Fruit fly (Drosophila melanogaster) whole organism, embryonic: ENCODE measurements around the gene CG10793.

Source experiments
- Abd-B ChIP-seq: fragments of 200-800 bp; sonication (Bioruptor generic); optimal IDR thresholded peaks from 2 replicates; lab custom pipeline; 2018; ENCODE audit warnings: missing biosample characterization, mild to moderate bottlenecking, missing genetic modification characterization, moderate library complexity
- Atf-2 ChIP-seq: fragments of 200-800 bp; sonication (Bioruptor generic); optimal IDR thresholded peaks from 2 replicates; lab custom pipeline; 2016; ENCODE audit warnings: missing biosample characterization, missing genetic modification characterization
- Atf6 ChIP-seq: fragments of 200-800 bp; sonication (Bioruptor generic); IDR thresholded peaks from 2 replicates; pipeline ENCODE4 v1.3.6; 2022; ENCODE audit warnings: missing biosample characterization, missing genetic modification characterization
- CG10979 ChIP-seq: fragments of 200-800 bp; sonication (Bioruptor generic); optimal IDR thresholded peaks from 2 replicates; lab custom pipeline; 2018; ENCODE audit warnings: missing biosample characterization, mild to moderate bottlenecking, missing genetic modification characterization, moderate library complexity
- CG11247 ChIP-seq: fragments of 200-800 bp; sonication (Bioruptor generic); IDR thresholded peaks from 2 replicates; pipeline ENCODE4 v1.3.6; 2022; ENCODE audit warnings: missing biosample characterization, missing genetic modification characterization
- CG13775 ChIP-seq: fragments of 200-800 bp; sonication (Bioruptor generic); optimal IDR thresholded peaks from 3 replicates; lab custom pipeline; 2017; ENCODE audit warnings: missing biosample characterization, mild to moderate bottlenecking, missing genetic modification characterization
- CG14667 ChIP-seq: fragments of 200-800 bp; sonication (Bioruptor generic); IDR thresholded peaks from 2 replicates; pipeline ENCODE4 v1.3.6; 2022; ENCODE audit warnings: missing biosample characterization, missing genetic modification characterization
- CG16779 ChIP-seq: fragments of 200-800 bp; sonication (Bioruptor generic); IDR thresholded peaks from 2 replicates; pipeline ENCODE4 v1.3.6; 2022; ENCODE audit warnings: missing biosample characterization, missing genetic modification characterization
- CG17361 ChIP-seq: fragments of 200-800 bp; sonication (Bioruptor generic); IDR thresholded peaks from 3 replicates; pipeline ENCODE4 v1.3.6; 2022; ENCODE audit warnings: missing biosample characterization, missing genetic modification characterization
- CG2712 ChIP-seq: fragments of 200-800 bp; optimal IDR thresholded peaks from 3 replicates; lab custom pipeline; 2019; ENCODE audit warnings: missing biosample characterization, mild to moderate bottlenecking, missing genetic modification characterization, moderate library complexity
- CG31365 ChIP-seq: fragments of 200-800 bp; sonication (Bioruptor generic); optimal IDR thresholded peaks from 2 replicates; lab custom pipeline; 2018; ENCODE audit warnings: missing biosample characterization, mild to moderate bottlenecking, missing genetic modification characterization
- CG33557 ChIP-seq: fragments of 200-800 bp; sonication (Bioruptor generic); optimal IDR thresholded peaks from 2 replicates; lab custom pipeline; 2019; ENCODE audit warnings: missing biosample characterization, mild to moderate bottlenecking, missing genetic modification characterization, moderate library complexity
- CG34376 ChIP-seq: fragments of 200-800 bp; sonication (Bioruptor generic); optimal IDR thresholded peaks from 2 replicates; lab custom pipeline; 2018; ENCODE audit warnings: missing biosample characterization, mild to moderate bottlenecking, missing genetic modification characterization
- CG4424 ChIP-seq: fragments of 200-800 bp; sonication (Bioruptor generic); optimal IDR thresholded peaks from 3 replicates; lab custom pipeline; 2016; ENCODE audit warnings: missing biosample characterization, missing genetic modification characterization
- CG4707 ChIP-seq: fragments of 200-800 bp; sonication (Bioruptor generic); optimal IDR thresholded peaks from 2 replicates; lab custom pipeline; 2018; ENCODE audit warnings: missing biosample characterization, mild to moderate bottlenecking, missing genetic modification characterization, moderate library complexity
- CG6791 ChIP-seq: fragments of 200-800 bp; sonication (Bioruptor generic); IDR thresholded peaks from 3 replicates; pipeline ENCODE4 v1.3.6; 2022; ENCODE audit warnings: missing biosample characterization, missing genetic modification characterization; ENCODE audit not compliant: partially characterized antibody
- CG6813 ChIP-seq: fragments of 200-800 bp; sonication (Bioruptor generic); optimal IDR thresholded peaks from 2 replicates; lab custom pipeline; 2017; ENCODE audit warnings: missing biosample characterization, missing genetic modification characterization, mild to moderate bottlenecking, moderate library complexity, missing genetic modification reagents
- CG9727 ChIP-seq: fragments of 200-800 bp; sonication (Bioruptor generic); optimal IDR thresholded peaks from 3 replicates; lab custom pipeline; 2017; ENCODE audit warnings: missing biosample characterization, mild to moderate bottlenecking, missing genetic modification characterization
- CG9817 ChIP-seq: fragments of 200-800 bp; sonication (Bioruptor generic); optimal IDR thresholded peaks from 2 replicates; lab custom pipeline; 2018; ENCODE audit warnings: missing biosample characterization, mild to moderate bottlenecking, missing genetic modification characterization, moderate library complexity
- CTCF ChIP-seq: fragments of 200-800 bp; sonication (Bioruptor generic); optimal IDR thresholded peaks from 2 replicates; lab custom pipeline; 2017; ENCODE audit warnings: missing biosample characterization, mild to moderate bottlenecking, missing genetic modification characterization, moderate library complexity
- CoRest ChIP-seq: fragments of 200-800 bp; sonication (Bioruptor generic); optimal IDR thresholded peaks from 3 replicates; lab custom pipeline; 2018; ENCODE audit warnings: missing biosample characterization, mild to moderate bottlenecking, missing genetic modification characterization, moderate library complexity
- Dll ChIP-seq: fragments of 200-800 bp; sonication (Bioruptor generic); IDR thresholded peaks from 4 replicates; pipeline ENCODE4 v1.3.6; 2022; ENCODE audit warnings: missing biosample characterization, missing genetic modification characterization; ENCODE audit not compliant: partially characterized antibody
- Fer3 ChIP-seq: fragments of 200-800 bp; sonication (Bioruptor generic); optimal IDR thresholded peaks from 2 replicates; lab custom pipeline; 2018; ENCODE audit warnings: missing biosample characterization, mild to moderate bottlenecking, missing genetic modification characterization, moderate library complexity
- HLH3B ChIP-seq: fragments of 200-800 bp; sonication (Bioruptor generic); IDR thresholded peaks from 2 replicates; pipeline ENCODE4 v1.3.6; 2022; ENCODE audit warnings: missing biosample characterization, missing genetic modification characterization
- Hey ChIP-seq: fragments of 200-800 bp; sonication (Bioruptor generic); optimal IDR thresholded peaks from 3 replicates; lab custom pipeline; 2018; ENCODE audit warnings: missing biosample characterization, mild to moderate bottlenecking, missing genetic modification characterization
- Pdp1 ChIP-seq, 2 experiments: fragments of 200-800 bp; sonication (Bioruptor generic); optimal IDR thresholded peaks; 3 replicates each; lab custom pipeline; 2016; ENCODE audit warnings: missing biosample characterization in 2 of 2, missing genetic modification characterization in 2 of 2, mild to moderate bottlenecking in 1 of 2, moderate library complexity in 1 of 2
- Six4 ChIP-seq: fragments of 200-800 bp; sonication (Bioruptor generic); optimal IDR thresholded peaks from 2 replicates; lab custom pipeline; 2016; ENCODE audit warnings: missing biosample characterization, missing genetic modification characterization
- Tbp ChIP-seq: fragments of >200 bp; optimal IDR thresholded peaks from 2 replicates; lab custom pipeline; 2018; ENCODE audit warnings: missing biosample characterization, missing genetic modification characterization
- Trl ChIP-seq, 3 experiments: fragments of >200 bp in 2 of 3; fragments of 200-800 bp in 1 of 3; sonication (Bioruptor generic) in 1 of 3; optimal IDR thresholded peaks; 2 replicates in 1 of 3; 3 replicates in 2 of 3; lab custom pipeline; 2016 to 2017; ENCODE audit warnings: missing biosample characterization in 1 of 3, missing genetic modification characterization in 1 of 3
- ase ChIP-seq: fragments of 200-800 bp; sonication (Bioruptor generic); IDR thresholded peaks from 3 replicates; pipeline ENCODE4 v1.3.6; 2022; ENCODE audit warnings: missing biosample characterization, missing genetic modification characterization
- crp ChIP-seq, 2 experiments: fragments of 200-800 bp; sonication (Bioruptor generic); optimal IDR thresholded peaks; 2 replicates in 1 of 2; 3 replicates in 1 of 2; lab custom pipeline; 2017; ENCODE audit warnings: missing biosample characterization in 2 of 2, missing genetic modification characterization in 2 of 2, mild to moderate bottlenecking in 1 of 2, moderate library complexity in 1 of 2
- dysf ChIP-seq: fragments of 200-800 bp; sonication (Bioruptor generic); IDR thresholded peaks from 3 replicates; pipeline ENCODE4 v1.3.6; 2022; ENCODE audit warnings: missing biosample characterization, missing genetic modification characterization
- fd102C ChIP-seq: fragments of 200-800 bp; sonication (Bioruptor generic); optimal IDR thresholded peaks from 2 replicates; lab custom pipeline; 2018; ENCODE audit warnings: missing biosample characterization, mild to moderate bottlenecking, missing genetic modification characterization, moderate library complexity
- ftz-f1 ChIP-seq: fragments of 200-800 bp; sonication (Bioruptor generic); optimal IDR thresholded peaks from 2 replicates; lab custom pipeline; 2016; ENCODE audit warnings: missing biosample characterization, missing genetic modification characterization
- fu2 ChIP-seq: fragments of 200-800 bp; sonication (Bioruptor generic); optimal IDR thresholded peaks from 2 replicates; lab custom pipeline; 2016; ENCODE audit warnings: missing biosample characterization, missing genetic modification characterization
- gfzf ChIP-seq: fragments of 200-800 bp; sonication (Bioruptor generic); optimal IDR thresholded peaks from 2 replicates; lab custom pipeline; 2016; ENCODE audit warnings: missing biosample characterization, mild to moderate bottlenecking, missing genetic modification characterization, moderate library complexity
- grn ChIP-seq: fragments of 200-800 bp; sonication (Bioruptor generic); optimal IDR thresholded peaks from 3 replicates; lab custom pipeline; 2017; ENCODE audit warnings: missing biosample characterization, missing genetic modification characterization
- gsb ChIP-seq: fragments of 200-800 bp; sonication (Bioruptor generic); IDR thresholded peaks from 2 replicates; pipeline ENCODE4 v1.3.6; 2022; ENCODE audit warnings: missing biosample characterization, missing genetic modification characterization
- ham ChIP-seq: fragments of 200-800 bp; sonication (Bioruptor generic); IDR thresholded peaks from 2 replicates; pipeline ENCODE4 v1.3.6; 2022; ENCODE audit warnings: missing biosample characterization, missing genetic modification characterization
- jigr1 ChIP-seq: fragments of 200-800 bp; sonication (Bioruptor generic); IDR thresholded peaks from 3 replicates; pipeline ENCODE4 v1.3.6; 2022; ENCODE audit warnings: missing biosample characterization, missing genetic modification characterization
- luna ChIP-seq: fragments of 200-800 bp; sonication (Bioruptor generic); optimal IDR thresholded peaks from 2 replicates; lab custom pipeline; 2016; ENCODE audit warnings: missing biosample characterization, missing genetic modification characterization
- maf-S ChIP-seq: fragments of 200-800 bp; sonication (Bioruptor generic); optimal IDR thresholded peaks from 2 replicates; lab custom pipeline; 2016; ENCODE audit warnings: missing biosample characterization, missing genetic modification characterization
- mam ChIP-seq: fragments of 200-800 bp; sonication (Bioruptor generic); optimal IDR thresholded peaks from 3 replicates; lab custom pipeline; 2016; ENCODE audit warnings: missing biosample characterization, missing genetic modification characterization
- pum ChIP-seq: fragments of 200-800 bp; sonication (Bioruptor generic); optimal IDR thresholded peaks from 2 replicates; lab custom pipeline; 2016; ENCODE audit warnings: missing biosample characterization, missing genetic modification characterization
- sima ChIP-seq: fragments of 200-800 bp; sonication (Bioruptor generic); optimal IDR thresholded peaks from 2 replicates; lab custom pipeline; 2016; ENCODE audit warnings: missing biosample characterization, missing genetic modification characterization
- sisA ChIP-seq: fragments of 200-800 bp; sonication (Bioruptor generic); IDR thresholded peaks from 2 replicates; pipeline ENCODE4 v1.3.6; 2022; ENCODE audit warnings: missing biosample characterization, missing genetic modification characterization
- tgo ChIP-seq: fragments of 200-800 bp; sonication (Bioruptor generic); IDR thresholded peaks from 3 replicates; pipeline ENCODE4 v1.3.6; 2022; ENCODE audit warnings: missing biosample characterization, missing genetic modification characterization
- ttk ChIP-seq: fragments of 200-800 bp; sonication (Bioruptor generic); IDR thresholded peaks from 2 replicates; pipeline ENCODE4 v2.1.2; 2022; ENCODE audit warnings: missing biosample characterization, missing genetic modification characterization
- tup ChIP-seq: fragments of 200-800 bp; sonication (Bioruptor generic); optimal IDR thresholded peaks from 2 replicates; lab custom pipeline; 2016; ENCODE audit warnings: missing biosample characterization, mild to moderate bottlenecking, missing genetic modification characterization, moderate library complexity
- zfh1 ChIP-seq: fragments of 200-800 bp; sonication (Bioruptor generic); IDR thresholded peaks from 3 replicates; pipeline ENCODE4 v1.3.6; 2022; ENCODE audit warnings: missing biosample characterization, missing genetic modification characterization

CG10793 gene

dm6 chrX:3360437-3361075 is 44.4 kb upstream of the CG10793 start (continued):
- TF ChIP-seq CG10979 (tag; lab: Kevin White, UChicago) (peak; percentile 51), zfh1 (GFP tag; lab: Robert Waterston, UW) (no peak), CTCF (GFP tag; lab: Kevin White, UChicago) (no peak), Six4 (peak; percentile 38), crp (GFP tag; optimal IDR thresholded peaks at IDR 0.05; lab: Kevin White, UChicago) (no peak), CG34376 (GFP tag; lab: Kevin White, UChicago) (peak; percentile 45), ham (GFP tag; lab: Robert Waterston, UW) (no peak), Atf6 (GFP tag; lab: Robert Waterston, UW) (peak; percentile 74; the same call in 1 of the 2 replicates), CG13775 (GFP tag; lab: Kevin White, UChicago) (peak; percentile 73), CoRest (tag; lab: Kevin White, UChicago) (peak; percentile 85), CG6791 (GFP tag; lab: Robert Waterston, UW) (no peak), grn (GFP tag; lab: Kevin White, UChicago) (no peak), fd102C (GFP tag; lab: Kevin White, UChicago) (no peak), dysf (peak; percentile 73; the same call in 2 of the 3 replicates), Pdp1 (GFP tag; optimal IDR thresholded peaks at IDR 0.05; lab: Kevin White, UChicago) (peak; percentile 43 to 70), mam (GFP tag; lab: Kevin White, UChicago) (peak; percentile 80), pum (peak; percentile 40), CG17361 (GFP tag; lab: Robert Waterston, UW) (peak; percentile 81), Trl (optimal IDR thresholded peaks at IDR 0.05; lab: Kevin White, UChicago) (no peak), Trl (GFP tag; optimal IDR thresholded peaks at IDR 0.05; lab: Kevin White, UChicago) (peak; percentile 55), CG16779 (GFP tag; lab: Robert Waterston, UW) (no peak), tgo (GFP tag; lab: Robert Waterston, UW) (peak; percentile 37; the same call in 2 of the 3 replicates), CG31365 (tag; lab: Kevin White, UChicago) (no peak), CG4424 (GFP tag; lab: Kevin White, UChicago) (peak; percentile 54), jigr1 (no peak), tup (no peak), Hey (tag; lab: Kevin White, UChicago) (no peak), gsb (GFP tag; lab: Robert Waterston, UW) (0 out of 2 replicates have a peak, but pooled peaks have one; percentile 16), fu2 (GFP tag; lab: Kevin White, UChicago) (peak; percentile 71), CG2712 (tag; lab: Kevin White, UChicago) (peak; percentile 67), HLH3B (GFP tag; lab: Robert Waterston, UW) (no peak; the same call in 1 of the 2 replicates), maf-S (GFP tag; lab: Kevin White, UChicago) (peak; percentile 40), ase (GFP tag; lab: Robert Waterston, UW) (no peak), Dll (GFP tag; lab: Robert Waterston, UW) (no peak), CG11247 (GFP tag; lab: Robert Waterston, UW) (0 out of 2 replicates have a peak, but pooled peaks have one; percentile 35), ttk (GFP tag; lab: Robert Waterston, UW) (no peak), CG33557 (GFP tag; lab: Kevin White, UChicago) (no peak), CG14667 (GFP tag; lab: Robert Waterston, UW) (no peak), luna (GFP tag; lab: Kevin White, UChicago) (peak; percentile 32), sima (GFP tag; lab: Kevin White, UChicago) (no peak), CG9817 (peak; percentile 47), CG6813 (GFP tag; lab: Kevin White, UChicago) (peak; percentile 31), Tbp (GFP tag; lab: Kevin White, UChicago) (no peak), CG9727 (GFP tag; lab: Kevin White, UChicago) (peak; percentile 73), Abd-B (GFP tag; lab: Kevin White, UChicago) (peak; percentile 59), CG4707 (GFP tag; lab: Kevin White, UChicago) (no peak), sisA (GFP tag; lab: Robert Waterston, UW) (peak; percentile 52; the same call in 1 of the 2 replicates), Fer3 (peak; percentile 66), gfzf (GFP tag; lab: Kevin White, UChicago) (no peak), ftz-f1 (GFP tag; lab: Kevin White, UChicago) (no peak), Atf-2 (GFP tag; lab: Kevin White, UChicago) (peak; percentile 69)
